Fruit fly (Drosophila melanogaster) whole organism: ENCODE measurements around the gene CG8927.

Source experiments
- CG8478 ChIP-seq: fragments of >200 bp; optimal IDR thresholded peaks from 2 replicates; lab custom pipeline; 2018; ENCODE audit warnings: inconsistent platforms
- Dll ChIP-seq: fragments of >200 bp; optimal IDR thresholded peaks from 2 replicates; lab custom pipeline; 2017
- EcR ChIP-seq, 2 experiments: fragments of >200 bp; optimal IDR thresholded peaks; 2 replicates each; lab custom pipeline; 2017; ENCODE audit warnings: missing biosample characterization in 2 of 2, missing genetic modification characterization in 2 of 2, missing genetic modification reagents in 2 of 2
- pan ChIP-seq: fragments of >200 bp; optimal IDR thresholded peaks from 2 replicates; lab custom pipeline; 2017
- psq ChIP-seq: fragments of >200 bp; optimal IDR thresholded peaks from 2 replicates; lab custom pipeline; 2017
- usp ChIP-seq: fragments of >200 bp; optimal IDR thresholded peaks from 2 replicates; lab custom pipeline; 2017; ENCODE audit warnings: missing biosample characterization, missing genetic modification characterization, mixed read lengths

CG8927 gene

DNA sequence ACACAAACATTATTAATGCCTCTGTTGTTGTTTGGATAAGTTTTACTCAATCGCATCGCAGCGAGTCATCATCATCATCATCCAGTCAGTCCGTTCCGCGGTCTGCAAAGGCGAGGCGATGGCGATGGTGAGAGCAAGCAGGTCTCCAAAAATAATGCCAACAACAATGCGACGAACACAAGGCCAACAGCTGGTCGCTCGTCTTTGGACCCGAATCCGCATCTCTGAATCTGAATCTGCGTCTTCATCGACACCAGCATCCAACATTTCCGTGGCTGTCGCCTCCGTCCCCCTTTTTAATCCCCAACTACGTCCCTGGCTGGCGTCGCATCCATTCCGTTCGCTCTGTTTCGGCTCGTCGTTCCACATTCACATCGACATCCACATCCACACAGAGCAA, 53.5 kb downstream of the CG8927 start:
- TF ChIP-seq Dll (lab: Kevin White, UChicago) (peak; percentile 9), usp (GFP tag; lab: Kevin White, UChicago) (no peak), pan (lab: Kevin White, UChicago) (no peak), psq (lab: Kevin White, UChicago) (no peak), EcR (GFP tag; optimal IDR thresholded peaks at IDR 0.05; lab: Kevin White, UChicago) (no peak)

DNA sequence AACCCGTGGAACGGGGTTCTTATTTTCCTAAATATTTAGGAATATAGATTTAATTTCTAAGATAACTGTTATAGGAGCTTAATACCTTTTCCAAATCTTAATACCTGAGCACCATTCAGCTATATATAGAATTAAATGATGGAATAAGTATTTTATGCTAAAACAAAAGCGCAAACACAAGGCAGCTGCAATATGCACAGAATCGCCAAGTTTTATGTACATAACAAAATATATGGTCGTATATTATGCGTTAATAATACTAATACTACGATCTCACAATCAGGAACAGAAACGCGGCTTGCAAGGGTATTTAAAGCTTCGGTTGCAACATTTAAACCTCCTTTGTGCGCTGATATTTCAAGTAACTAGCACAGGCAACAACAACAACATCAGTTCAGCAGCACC, 53.9 kb downstream of the CG8927 start:
- TF ChIP-seq psq (lab: Kevin White, UChicago) (no peak), usp (GFP tag; lab: Kevin White, UChicago) (no peak), pan (lab: Kevin White, UChicago) (no peak), CG8478 (lab: Kevin White, UChicago) (no peak), Dll (lab: Kevin White, UChicago) (no peak), EcR (GFP tag; optimal IDR thresholded peaks at IDR 0.05; lab: Kevin White, UChicago) (no peak)

dm6 chr3R:16235215-16235937, 54.6 kb downstream of the CG8927 start:
- peak; percentile 56 for TF ChIP-seq Dll (lab: Kevin White, UChicago)
- TF ChIP-seq EcR (GFP tag; optimal IDR thresholded peaks at IDR 0.05; lab: Kevin White, UChicago) = peak in 1 of 2 experiments; percentile 86
- TF ChIP-seq psq (lab: Kevin White, UChicago) = no peak
- no peak for TF ChIP-seq usp (GFP tag; lab: Kevin White, UChicago)
